Worm (Caenorhabditis elegans) whole organism, early embryonic: ENCODE results near the gene meg-2.

Experiments
- F13C5.2 ChIP-seq: sonication (generic microtip); optimal IDR thresholded peaks from 2 replicates; lab custom pipeline; 2017; ENCODE audit warnings: mild to moderate bottlenecking, missing genetic modification characterization, inconsistent platforms, missing compliant biosample characterization
- ama-1 ChIP-seq: fragments of 150-350 bp; optimal IDR thresholded peaks from 2 replicates; lab custom pipeline; 2014
- ceh-13 ChIP-seq: fragments of 200-800 bp; sonication (Bioruptor generic); optimal IDR thresholded peaks from 2 replicates; lab custom pipeline; 2018; ENCODE audit warnings: mild to moderate bottlenecking, missing genetic modification characterization, missing compliant biosample characterization
- flt-1 ChIP-seq: fragments of 200-800 bp; sonication (Bioruptor generic); IDR thresholded peaks from 2 replicates; pipeline ENCODE4 v1.3.6; 2022; ENCODE audit warnings: missing genetic modification characterization, missing compliant biosample characterization
- sea-1 ChIP-seq: fragments of 200-800 bp; sonication (Bioruptor generic); conservative IDR thresholded peaks from 2 replicates; pipeline ENCODE4 v1.3.6; 2022; ENCODE audit warnings: missing genetic modification characterization, missing compliant biosample characterization

ce11 chrX:13884157-13884556 lies 41.8 kb downstream of the meg-2 start:
- no peak for TF ChIP-seq flt-1
- no peak for TF ChIP-seq ama-1
- TF ChIP-seq sea-1 (GFP tag; lab: Robert Waterston, UW): no peak
- TF ChIP-seq ceh-13 (GFP tag; lab: Kevin White, UChicago): no peak
- no peak for TF ChIP-seq F13C5.2 (tag; lab: Kevin White, UChicago)
